Fruit fly (Drosophila melanogaster) whole organism, embryonic: Measurements from ENCODE around the gene CycC.

Source experiments
- ATbp ChIP-seq: fragments of 200-800 bp; sonication (Bioruptor generic); optimal IDR thresholded peaks from 2 replicates; lab custom pipeline; 2017; ENCODE audit warnings: missing biosample characterization, mild to moderate bottlenecking, missing genetic modification characterization, missing genetic modification reagents
- B-H1 ChIP-seq: fragments of 200-800 bp; sonication (Bioruptor generic); IDR thresholded peaks from 3 replicates; pipeline ENCODE4 v1.3.6; 2022; ENCODE audit warnings: missing biosample characterization, missing genetic modification characterization
- Blimp-1 ChIP-seq: fragments of 200-800 bp; sonication (Bioruptor generic); optimal IDR thresholded peaks from 3 replicates; lab custom pipeline; 2018; ENCODE audit warnings: missing biosample characterization, missing genetic modification characterization, mild to moderate bottlenecking, moderate library complexity, missing genetic modification reagents
- CG11456 ChIP-seq: fragments of 200-800 bp; sonication (Bioruptor generic); IDR thresholded peaks from 3 replicates; pipeline ENCODE4 v1.3.6; 2022; ENCODE audit warnings: missing biosample characterization, missing genetic modification characterization
- CG11560 ChIP-seq: fragments of 200-800 bp; sonication (Bioruptor generic); IDR thresholded peaks from 3 replicates; pipeline ENCODE4 v1.3.6; 2022; ENCODE audit warnings: missing biosample characterization, missing genetic modification characterization
- CG12104 ChIP-seq: fragments of 200-800 bp; sonication (Bioruptor generic); optimal IDR thresholded peaks from 3 replicates; lab custom pipeline; 2016; ENCODE audit warnings: missing biosample characterization, missing genetic modification characterization
- CG12155 ChIP-seq: fragments of 200-800 bp; sonication (Bioruptor generic); optimal IDR thresholded peaks from 3 replicates; lab custom pipeline; 2016; ENCODE audit warnings: missing biosample characterization, missing genetic modification characterization
- CG1233 ChIP-seq: fragments of 200-800 bp; sonication (Bioruptor generic); optimal IDR thresholded peaks from 4 replicates; lab custom pipeline; 2018; ENCODE audit warnings: missing biosample characterization, mild to moderate bottlenecking, missing genetic modification characterization
- CG12769 ChIP-seq: fragments of 200-800 bp; sonication (Bioruptor generic); optimal IDR thresholded peaks from 2 replicates; lab custom pipeline; 2019; ENCODE audit warnings: missing biosample characterization, mild to moderate bottlenecking, missing genetic modification characterization, moderate library complexity
- CG14965 ChIP-seq: fragments of 200-800 bp; sonication (Bioruptor generic); optimal IDR thresholded peaks from 2 replicates; lab custom pipeline; 2016; ENCODE audit warnings: missing biosample characterization, missing genetic modification characterization, borderline replicate concordance
- CG17385 ChIP-seq: fragments of 200-800 bp; sonication (Bioruptor generic); optimal IDR thresholded peaks from 3 replicates; lab custom pipeline; 2018; ENCODE audit warnings: missing biosample characterization, mild to moderate bottlenecking, missing genetic modification characterization
- CG18764 ChIP-seq: fragments of 200-800 bp; sonication (Bioruptor generic); optimal IDR thresholded peaks from 3 replicates; lab custom pipeline; 2016; ENCODE audit warnings: missing biosample characterization, missing genetic modification characterization
- CG32767 ChIP-seq: fragments of 200-800 bp; sonication (Bioruptor generic); IDR thresholded peaks from 2 replicates; pipeline ENCODE4 v1.3.6; 2022; ENCODE audit warnings: missing biosample characterization, missing genetic modification characterization
- CG4360 ChIP-seq: fragments of 200-800 bp; sonication (Bioruptor generic); IDR thresholded peaks from 2 replicates; pipeline ENCODE4 v1.3.6; 2022; ENCODE audit warnings: missing biosample characterization, missing genetic modification characterization
- CG4730 ChIP-seq: fragments of 200-800 bp; sonication (Bioruptor generic); IDR thresholded peaks from 2 replicates; pipeline ENCODE4 v1.3.6; 2022; ENCODE audit warnings: missing biosample characterization, missing genetic modification characterization
- CG6272 ChIP-seq: fragments of 200-800 bp; sonication (Bioruptor generic); IDR thresholded peaks from 2 replicates; pipeline ENCODE4 v1.3.6; 2022; ENCODE audit warnings: missing biosample characterization, missing genetic modification characterization
- CG6683 ChIP-seq: fragments of 200-800 bp; sonication (Bioruptor generic); optimal IDR thresholded peaks from 2 replicates; lab custom pipeline; 2017; ENCODE audit warnings: missing biosample characterization, mild to moderate bottlenecking, missing genetic modification characterization, missing genetic modification reagents
- CG7928 ChIP-seq: fragments of 200-800 bp; sonication (Bioruptor generic); optimal IDR thresholded peaks from 2 replicates; lab custom pipeline; 2017; ENCODE audit warnings: missing biosample characterization, mild to moderate bottlenecking, missing genetic modification characterization
- CG8089 ChIP-seq: fragments of 200-800 bp; sonication (Bioruptor generic); optimal IDR thresholded peaks from 3 replicates; lab custom pipeline; 2016; ENCODE audit warnings: missing biosample characterization, missing genetic modification characterization
- CG8388 ChIP-seq: fragments of 200-800 bp; sonication (Bioruptor generic); optimal IDR thresholded peaks from 2 replicates; lab custom pipeline; 2019; ENCODE audit warnings: missing biosample characterization, mild to moderate bottlenecking, missing genetic modification characterization, moderate library complexity
- CG9817 ChIP-seq: fragments of 200-800 bp; sonication (Bioruptor generic); optimal IDR thresholded peaks from 2 replicates; lab custom pipeline; 2018; ENCODE audit warnings: missing biosample characterization, mild to moderate bottlenecking, missing genetic modification characterization, moderate library complexity
- D ChIP-seq, 2 experiments: fragments of 200-800 bp in 1 of 2; fragments of >200 bp in 1 of 2; sonication (Bioruptor generic) in 1 of 2; optimal IDR thresholded peaks; 2 replicates in 1 of 2; 3 replicates in 1 of 2; lab custom pipeline; 2017; ENCODE audit warnings: mild to moderate bottlenecking in 1 of 2, missing biosample characterization in 1 of 2, missing genetic modification characterization in 1 of 2, missing genetic modification reagents in 1 of 2
- D19A ChIP-seq: fragments of 200-800 bp; optimal IDR thresholded peaks from 3 replicates; lab custom pipeline; 2019; ENCODE audit warnings: missing biosample characterization, mild to moderate bottlenecking, missing genetic modification characterization, moderate library complexity
- Dad ChIP-seq: fragments of 200-800 bp; sonication (Bioruptor generic); optimal IDR thresholded peaks from 3 replicates; lab custom pipeline; 2016; ENCODE audit warnings: missing biosample characterization, missing genetic modification characterization
- Dek ChIP-seq: fragments of 200-800 bp; sonication (Bioruptor generic); optimal IDR thresholded peaks from 3 replicates; lab custom pipeline; 2019; ENCODE audit warnings: missing biosample characterization, mild to moderate bottlenecking, missing genetic modification characterization, moderate library complexity
- Doc3 ChIP-seq: fragments of 200-800 bp; sonication (Bioruptor generic); IDR thresholded peaks from 3 replicates; pipeline ENCODE4 v1.3.6; 2022; ENCODE audit warnings: missing biosample characterization, missing genetic modification characterization; ENCODE audit not compliant: partially characterized antibody
- Dp ChIP-seq: fragments of 200-800 bp; sonication (Bioruptor generic); optimal IDR thresholded peaks from 2 replicates; lab custom pipeline; 2018; ENCODE audit warnings: missing biosample characterization, mild to moderate bottlenecking, missing genetic modification characterization, moderate library complexity
- E2f1 ChIP-seq: fragments of 200-800 bp; sonication (Bioruptor generic); IDR thresholded peaks from 2 replicates; pipeline ENCODE4 v1.3.6; 2022; ENCODE audit warnings: missing biosample characterization, missing genetic modification characterization
- Elba2 ChIP-seq: fragments of 200-800 bp; sonication (Bioruptor generic); optimal IDR thresholded peaks from 3 replicates; lab custom pipeline; 2016; ENCODE audit warnings: missing biosample characterization, missing genetic modification characterization
- GATAe ChIP-seq: fragments of 200-800 bp; sonication (Bioruptor generic); conservative IDR thresholded peaks from 2 replicates; pipeline ENCODE4 v1.3.6; 2022; ENCODE audit warnings: missing biosample characterization, missing genetic modification characterization
- Hmx ChIP-seq: fragments of 200-800 bp; sonication (Bioruptor generic); optimal IDR thresholded peaks from 2 replicates; lab custom pipeline; 2016; ENCODE audit warnings: missing biosample characterization, missing genetic modification characterization
- Kr ChIP-seq: fragments of 200-800 bp; sonication (Bioruptor generic); optimal IDR thresholded peaks from 2 replicates; lab custom pipeline; 2017; ENCODE audit warnings: missing biosample characterization, mild to moderate bottlenecking, missing genetic modification characterization
- Lhr ChIP-seq: fragments of 200-800 bp; sonication (Bioruptor generic); optimal IDR thresholded peaks from 3 replicates; lab custom pipeline; 2017; ENCODE audit warnings: mild to moderate bottlenecking, missing biosample characterization, missing genetic modification reagents, missing genetic modification characterization
- Rfx ChIP-seq: fragments of 200-800 bp; sonication (Bioruptor generic); IDR thresholded peaks from 2 replicates; pipeline ENCODE4 v1.3.6; 2022; ENCODE audit warnings: missing biosample characterization, missing genetic modification characterization
- ara ChIP-seq: fragments of 200-800 bp; sonication (Bioruptor generic); IDR thresholded peaks from 2 replicates; pipeline ENCODE4 v1.3.6; 2022; ENCODE audit warnings: missing biosample characterization, missing genetic modification characterization
- bbx ChIP-seq: fragments of 200-800 bp; sonication (Bioruptor generic); IDR thresholded peaks from 2 replicates; pipeline ENCODE4 v1.3.6; 2022; ENCODE audit warnings: missing biosample characterization, missing genetic modification characterization; ENCODE audit not compliant: partially characterized antibody
- chif ChIP-seq, 2 experiments: fragments of 200-800 bp; sonication (Bioruptor generic); optimal IDR thresholded peaks; 3 replicates each; lab custom pipeline; 2016; ENCODE audit warnings: missing biosample characterization in 2 of 2, missing genetic modification characterization in 2 of 2
- crp ChIP-seq, 2 experiments: fragments of 200-800 bp; sonication (Bioruptor generic); optimal IDR thresholded peaks; 2 replicates in 1 of 2; 3 replicates in 1 of 2; lab custom pipeline; 2017; ENCODE audit warnings: missing biosample characterization in 2 of 2, missing genetic modification characterization in 2 of 2, mild to moderate bottlenecking in 1 of 2, moderate library complexity in 1 of 2
- eve ChIP-seq, 2 experiments: fragments of >200 bp; optimal IDR thresholded peaks; 2 replicates each; lab custom pipeline; 2017; ENCODE audit warnings: missing biosample characterization in 2 of 2, missing genetic modification characterization in 2 of 2
- hb ChIP-seq: fragments of 200-800 bp; sonication (Bioruptor generic); IDR thresholded peaks from 3 replicates; pipeline ENCODE4 v1.3.6; 2022; ENCODE audit warnings: missing biosample characterization, missing genetic modification characterization; ENCODE audit not compliant: partially characterized antibody
- lmd ChIP-seq: fragments of 200-800 bp; sonication (Bioruptor generic); IDR thresholded peaks from 2 replicates; pipeline ENCODE4 v1.3.6; 2022; ENCODE audit warnings: missing biosample characterization, missing genetic modification characterization
- org-1 ChIP-seq: fragments of 200-800 bp; sonication (Bioruptor generic); optimal IDR thresholded peaks from 2 replicates; lab custom pipeline; 2017; ENCODE audit warnings: missing biosample characterization, missing genetic modification characterization
- pan ChIP-seq, 4 experiments: fragments of >200 bp in 3 of 4; fragments of 200-800 bp in 1 of 4; sonication (Bioruptor generic) in 1 of 4; optimal IDR thresholded peaks in 3 of 4; IDR thresholded peaks in 1 of 4; 2 replicates each; pipeline versions ENCODE4 v1.3.6 to Lab custom; 2017 to 2022; ENCODE audit warnings: missing biosample characterization in 2 of 4, missing genetic modification characterization in 2 of 4, mixed read lengths in 1 of 4
- phol ChIP-seq: fragments of 200-800 bp; sonication (Bioruptor generic); optimal IDR thresholded peaks from 3 replicates; lab custom pipeline; 2018; ENCODE audit warnings: missing biosample characterization, mild to moderate bottlenecking, missing genetic modification characterization, moderate library complexity
- pzg ChIP-seq: fragments of 200-800 bp; sonication (Bioruptor generic); optimal IDR thresholded peaks from 3 replicates; lab custom pipeline; 2018; ENCODE audit warnings: missing biosample characterization, mild to moderate bottlenecking, missing genetic modification characterization, moderate library complexity
- ro ChIP-seq: fragments of 200-800 bp; sonication (Bioruptor generic); IDR thresholded peaks from 2 replicates; pipeline ENCODE4 v1.3.6; 2022; ENCODE audit warnings: missing biosample characterization, missing genetic modification characterization
- so ChIP-seq: fragments of 200-800 bp; sonication (Bioruptor generic); IDR thresholded peaks from 3 replicates; pipeline ENCODE4 v1.3.6; 2022; ENCODE audit warnings: missing biosample characterization, missing genetic modification characterization
- sob ChIP-seq: fragments of 200-800 bp; sonication (Bioruptor generic); IDR thresholded peaks from 2 replicates; pipeline ENCODE4 v1.3.6; 2022; ENCODE audit warnings: missing biosample characterization, missing genetic modification characterization
- stwl ChIP-seq: fragments of 200-800 bp; sonication (Bioruptor generic); optimal IDR thresholded peaks from 3 replicates; lab custom pipeline; 2018; ENCODE audit warnings: missing biosample characterization, mild to moderate bottlenecking, missing genetic modification characterization, moderate library complexity

CycC gene

dm6 chr3R:14875274-14875964, 14.6 kb downstream of the CycC start, which contains the start of gene btsz (continued):
- TF ChIP-seq CG11456 (GFP tag; lab: Robert Waterston, UW) (no peak), crp (GFP tag; optimal IDR thresholded peaks at IDR 0.05; lab: Kevin White, UChicago) (no peak), ATbp (GFP tag; lab: Kevin White, UChicago) (peak; percentile 18), Elba2 (no peak), Hmx (GFP tag; lab: Kevin White, UChicago) (no peak), Dek (tag; lab: Kevin White, UChicago) (peak; percentile 22), CG6272 (GFP tag; lab: Robert Waterston, UW) (no peak), CG4360 (GFP tag; lab: Robert Waterston, UW) (no peak), Rfx (GFP tag; lab: Robert Waterston, UW) (no peak), stwl (tag; lab: Kevin White, UChicago) (no peak), CG7928 (no peak), CG12155 (GFP tag; lab: Kevin White, UChicago) (no peak), CG9817 (tag; lab: Kevin White, UChicago) (peak; percentile 13), pan (optimal IDR thresholded peaks at IDR 0.05; lab: Kevin White, UChicago) (no peak), pan (GFP tag; optimal IDR thresholded peaks at IDR 0.05 in 1 of 2, IDR thresholded peaks at IDR 0.05 in 1 of 2) (no peak), hb (GFP tag; lab: Robert Waterston, UW) (no peak), Lhr (GFP tag; lab: Kevin White, UChicago) (no peak), Doc3 (GFP tag; lab: Robert Waterston, UW) (no peak), Dp (GFP tag; lab: Kevin White, UChicago) (no peak), D19A (no peak), Blimp-1 (GFP tag; lab: Kevin White, UChicago) (no peak), CG32767 (GFP tag; lab: Robert Waterston, UW) (no peak), CG12104 (GFP tag; lab: Kevin White, UChicago) (peak; percentile 35), sob (GFP tag; lab: Robert Waterston, UW) (no peak), org-1 (no peak), D (optimal IDR thresholded peaks at IDR 0.05; lab: Kevin White, UChicago) (no peak), D (GFP tag; optimal IDR thresholded peaks at IDR 0.05; lab: Kevin White, UChicago) (no peak), lmd (GFP tag; lab: Robert Waterston, UW) (no peak), phol (tag; lab: Kevin White, UChicago) (peak; percentile 34), B-H1 (GFP tag; lab: Robert Waterston, UW) (no peak), GATAe (GFP tag; lab: Robert Waterston, UW) (no peak), ara (GFP tag; lab: Robert Waterston, UW) (no peak), ro (no peak), Dad (GFP tag; lab: Kevin White, UChicago) (no peak), so (GFP tag; lab: Robert Waterston, UW) (no peak), CG12769 (tag; lab: Kevin White, UChicago) (no peak), CG1233 (GFP tag; lab: Kevin White, UChicago) (peak; percentile 13), CG8089 (GFP tag; lab: Kevin White, UChicago) (no peak), CG14965 (GFP tag; lab: Kevin White, UChicago) (no peak), CG18764 (GFP tag; lab: Kevin White, UChicago) (no peak), CG4730 (GFP tag; lab: Robert Waterston, UW) (no peak), CG11560 (tag; lab: Robert Waterston, UW) (no peak), Kr (GFP tag; lab: Kevin White, UChicago) (no peak), E2f1 (GFP tag; lab: Robert Waterston, UW) (no peak), pzg (GFP tag; lab: Kevin White, UChicago) (no peak), CG8388 (GFP tag; lab: Kevin White, UChicago) (no peak), CG17385 (peak; percentile 38), bbx (GFP tag; lab: Robert Waterston, UW) (no peak), CG6683 (GFP tag; lab: Kevin White, UChicago) (peak; percentile 43), eve (GFP tag; optimal IDR thresholded peaks at IDR 0.05; lab: Kevin White, UChicago) (no peak), chif (GFP tag; optimal IDR thresholded peaks at IDR 0.05; lab: Kevin White, UChicago) (no peak)
